Worm (Caenorhabditis elegans) whole organism, L3 larva: ENCODE measurements around the gene ZC449.4.
"Not testable (repeated sequence)": the region's sequence is repeated elsewhere in the genome, so short reads cannot be mapped to it uniquely, and the experiment has no call there.

Source experiments
- ceh-16 ChIP-seq: sonication (generic microtip); optimal IDR thresholded peaks from 2 replicates; lab custom pipeline; 2017; ENCODE audit warnings: missing biosample characterization, missing genetic modification characterization
- ceh-9 ChIP-seq: sonication (generic microtip); optimal IDR thresholded peaks from 2 replicates; lab custom pipeline; 2018; ENCODE audit warnings: missing biosample characterization, missing genetic modification characterization
- egl-27 ChIP-seq: sonication (generic microtip); optimal IDR thresholded peaks from 4 replicates; lab custom pipeline; 2017; ENCODE audit warnings: missing biosample characterization, missing genetic modification reagents, missing genetic modification characterization
- mdl-1 ChIP-seq: fragments of 150-350 bp; optimal IDR thresholded peaks from 2 replicates; lab custom pipeline; 2014; ENCODE audit warnings: missing biosample characterization, missing genetic modification characterization
- nhr-77 ChIP-seq: fragments of 150-350 bp; optimal IDR thresholded peaks from 2 replicates; lab custom pipeline; 2014; ENCODE audit warnings: missing biosample characterization, missing genetic modification characterization
- tbx-2 ChIP-seq: sonication (generic microtip); optimal IDR thresholded peaks from 2 replicates; lab custom pipeline; 2016; ENCODE audit warnings: mild to moderate bottlenecking, missing genetic modification characterization, missing compliant biosample characterization
- unc-62 ChIP-seq: fragments of 150-350 bp; sonication (generic microtip); optimal IDR thresholded peaks from 4 replicates; lab custom pipeline; 2014; ENCODE audit warnings: missing biosample characterization, missing genetic modification reagents, missing genetic modification characterization
- ztf-11 ChIP-seq: fragments of 150-350 bp; optimal IDR thresholded peaks from 2 replicates; lab custom pipeline; 2014; ENCODE audit warnings: missing biosample characterization, missing genetic modification characterization

- not testable (repeated sequence) for TF ChIP-seq ceh-9; nhr-77 (tag; lab: Kevin White, UChicago); ceh-16 (tag; lab: Kevin White, UChicago); mdl-1 (tag; lab: Kevin White, UChicago); tbx-2; unc-62 (GFP tag; lab: Kevin White, UChicago); ztf-11 (tag; lab: Kevin White, UChicago); egl-27
Observed at ce11 chrX:5056199-5056598, 22.4 kb upstream of the ZC449.4 start.
